Fruit fly (Drosophila melanogaster): ENCODE results near the gene Cpsf6.
A peak's percentile ranks its signal among the peaks of the same experiment; 100 is the strongest.

The Cpsf6 gene

DNA sequence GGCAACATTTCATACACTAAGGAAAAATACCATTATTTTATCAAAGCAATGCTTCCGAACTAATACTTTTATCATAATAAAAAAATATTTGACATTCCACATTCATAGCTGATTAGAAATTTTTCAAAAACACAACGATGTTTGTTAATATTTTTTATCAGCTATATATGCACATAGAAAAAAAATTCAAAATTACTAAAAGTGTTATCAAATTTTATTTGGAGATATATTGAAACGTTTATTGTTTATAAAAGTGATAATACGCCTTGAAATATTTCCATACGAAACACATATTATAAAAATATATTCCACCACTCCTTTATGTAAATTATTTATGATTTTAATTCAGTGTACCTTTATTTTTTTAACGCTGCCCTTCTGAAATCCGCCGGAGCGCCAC lies 29.5 kb downstream of the Cpsf6 start:
- no peak for TF ChIP-seq CG10669 (GFP tag; optimal IDR thresholded peaks at IDR 0.05)
- no peak for TF ChIP-seq CG16779 (tag; optimal IDR thresholded peaks at IDR 0.05)
- no peak for TF ChIP-seq dac (GFP tag; optimal IDR thresholded peaks at IDR 0.05)
- no peak for TF ChIP-seq Gug (GFP tag; IDR thresholded peaks at IDR 0.05)
- TF ChIP-seq OdsH (GFP tag; optimal IDR thresholded peaks at IDR 0.05), result no peak
- TF ChIP-seq lz (GFP tag; optimal IDR thresholded peaks at IDR 0.05), result no peak
- no peak for TF ChIP-seq Ets96B (tag; optimal IDR thresholded peaks at IDR 0.05)
- no peak for TF ChIP-seq Ets21C (GFP tag; optimal IDR thresholded peaks at IDR 0.05)
- no peak for TF ChIP-seq CG3919 (GFP tag; optimal IDR thresholded peaks at IDR 0.05)
- TF ChIP-seq Sox102F (GFP tag; optimal IDR thresholded peaks at IDR 0.05), result no peak
- TF ChIP-seq CG8632 (GFP tag; optimal IDR thresholded peaks at IDR 0.05), result no peak
- TF ChIP-seq achi (GFP tag; optimal IDR thresholded peaks at IDR 0.05), result no peak
- TF ChIP-seq salr (GFP tag; optimal IDR thresholded peaks at IDR 0.05), result no peak
- TF ChIP-seq Hr39 (GFP tag; optimal IDR thresholded peaks at IDR 0.05), result no peak

DNA sequence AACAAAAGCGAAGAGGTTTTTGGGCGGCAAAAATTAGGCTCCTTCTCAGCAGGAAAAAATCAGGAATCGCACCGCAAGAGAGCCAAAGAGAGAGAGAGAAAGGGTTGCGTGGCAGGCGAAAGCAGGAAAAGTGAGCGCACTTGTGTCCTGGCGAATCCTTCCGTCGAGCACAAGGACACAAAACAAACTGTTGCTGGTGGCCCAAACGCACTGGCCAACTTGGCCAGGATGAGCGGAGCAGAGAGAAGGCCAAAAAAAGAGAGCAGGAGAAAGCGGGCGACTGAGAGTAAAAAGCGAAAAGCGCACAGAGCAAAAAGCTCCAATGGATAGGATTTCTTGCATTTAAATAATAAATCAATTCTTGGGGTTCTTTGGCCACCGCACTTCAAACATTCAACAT lies 30.0 kb downstream of the Cpsf6 start:
- no peak for TF ChIP-seq pdm3 (GFP tag; optimal IDR thresholded peaks at IDR 0.05)
- TF ChIP-seq CG6808 (GFP tag; optimal IDR thresholded peaks at IDR 0.05), result no peak
- no peak for TF ChIP-seq salr (GFP tag; optimal IDR thresholded peaks at IDR 0.05)
- TF ChIP-seq CG6163 (GFP tag; IDR thresholded peaks at IDR 0.05), result no peak
- no peak for TF ChIP-seq CG1621 (tag; optimal IDR thresholded peaks at IDR 0.05)
- no peak for TF ChIP-seq net (GFP tag; optimal IDR thresholded peaks at IDR 0.05)
- no peak for TF ChIP-seq CG8632 (GFP tag; optimal IDR thresholded peaks at IDR 0.05)
- no peak for TF ChIP-seq fd85E (GFP tag; optimal IDR thresholded peaks at IDR 0.05)
- no peak for TF ChIP-seq esn (GFP tag; optimal IDR thresholded peaks at IDR 0.05)
- no peak for TF ChIP-seq Ets96B (tag; optimal IDR thresholded peaks at IDR 0.05)

DNA sequence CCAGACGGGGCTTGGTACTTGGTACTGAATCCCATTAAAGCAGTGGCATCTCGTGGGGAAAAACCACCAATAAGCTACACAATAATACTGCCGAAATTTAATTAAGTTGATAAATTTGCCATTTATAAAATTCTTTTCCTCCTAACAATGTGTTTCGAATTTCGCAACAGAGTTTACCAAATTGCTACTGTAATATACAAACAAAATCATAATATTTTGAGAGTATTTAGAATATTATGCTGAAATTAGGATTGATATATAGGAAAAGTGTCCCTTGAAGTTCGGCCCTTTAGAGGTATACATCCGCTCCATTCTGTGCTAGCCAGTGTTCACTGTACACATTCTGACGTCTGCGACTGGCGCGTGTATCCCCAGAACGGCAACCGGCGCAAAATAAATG lies 30.7 kb downstream of the Cpsf6 start:
- no peak for TF ChIP-seq CG6163 (GFP tag; IDR thresholded peaks at IDR 0.05)
- peak in 1 of 2 experiments; percentile 10 for TF ChIP-seq salr (GFP tag; optimal IDR thresholded peaks at IDR 0.05)
- TF ChIP-seq dsx (GFP tag; optimal IDR thresholded peaks at IDR 0.05; ENCODE audit: poor library complexity, severe bottlenecking), result no peak
- TF ChIP-seq CG7368 (GFP tag; optimal IDR thresholded peaks at IDR 0.05), result no peak
- TF ChIP-seq Met (GFP tag; optimal IDR thresholded peaks at IDR 0.05), result peak; percentile 42
- no peak for TF ChIP-seq CG9139 (GFP tag; optimal IDR thresholded peaks at IDR 0.05)
- TF ChIP-seq CG8632 (GFP tag; optimal IDR thresholded peaks at IDR 0.05), result no peak
- no peak for TF ChIP-seq fkh (GFP tag; optimal IDR thresholded peaks at IDR 0.05)
- peak; percentile 45 for TF ChIP-seq CG31627 (GFP tag; optimal IDR thresholded peaks at IDR 0.05)
- peak; percentile 9 for TF ChIP-seq Ets21C (GFP tag; optimal IDR thresholded peaks at IDR 0.05)
- peak; percentile 24 for TF ChIP-seq Sox15 (GFP tag; optimal IDR thresholded peaks at IDR 0.05)
- no peak for TF ChIP-seq Hr38 (GFP tag; optimal IDR thresholded peaks at IDR 0.05)
- TF ChIP-seq CG34406 (GFP tag; optimal IDR thresholded peaks at IDR 0.05), result peak; percentile 10
- TF ChIP-seq topi (GFP tag; optimal IDR thresholded peaks at IDR 0.05), result peak; percentile 48
- peak; percentile 40 for TF ChIP-seq OdsH (GFP tag; optimal IDR thresholded peaks at IDR 0.05)
- TF ChIP-seq cyc (GFP tag; optimal IDR thresholded peaks at IDR 0.05), result peak; percentile 34
- TF ChIP-seq CG6854 (GFP tag; optimal IDR thresholded peaks at IDR 0.05), result no peak
- TF ChIP-seq CG15336 (GFP tag; IDR thresholded peaks at IDR 0.05), result peak; percentile 37; the same call in 1 of the 2 replicates
- TF ChIP-seq CG4318 (GFP tag; optimal IDR thresholded peaks at IDR 0.05), result no peak
- TF ChIP-seq CG11294 (GFP tag; IDR thresholded peaks at IDR 0.05), result no peak; the same call in 1 of the 2 replicates
- TF ChIP-seq CG16779 (tag; optimal IDR thresholded peaks at IDR 0.05), result no peak
- no peak for TF ChIP-seq CG8319 (GFP tag; optimal IDR thresholded peaks at IDR 0.05)
- TF ChIP-seq CG11902 (GFP tag; optimal IDR thresholded peaks at IDR 0.05), result peak; percentile 11
- no peak for TF ChIP-seq dac (GFP tag; optimal IDR thresholded peaks at IDR 0.05)
- TF ChIP-seq eg (GFP tag; IDR thresholded peaks at IDR 0.05), result 0 out of 3 replicates have a peak, but pooled peaks have one; percentile 25
- TF ChIP-seq Lpt (GFP tag; optimal IDR thresholded peaks at IDR 0.05), result no peak
- TF ChIP-seq Smox (GFP tag; optimal IDR thresholded peaks at IDR 0.05), result peak; percentile 21
- TF ChIP-seq Hr39 (GFP tag; optimal IDR thresholded peaks at IDR 0.05), result peak; percentile 43
- TF ChIP-seq Sox102F (GFP tag; optimal IDR thresholded peaks at IDR 0.05), result peak; percentile 14
- TF ChIP-seq Blimp-1 (GFP tag; optimal IDR thresholded peaks at IDR 0.05), result no peak
- no peak for TF ChIP-seq Eip78C (GFP tag)
- TF ChIP-seq CG6276 (GFP tag; optimal IDR thresholded peaks at IDR 0.05), result no peak
- peak; percentile 41 for TF ChIP-seq CG10669 (GFP tag; optimal IDR thresholded peaks at IDR 0.05)
- no peak for TF ChIP-seq Eip93F (GFP tag; optimal IDR thresholded peaks at IDR 0.05)
- TF ChIP-seq CG11762 (GFP tag; optimal IDR thresholded peaks at IDR 0.05; ENCODE audit: insufficient read depth), result no peak
- peak; percentile 23 for TF ChIP-seq Hr4 (GFP tag; optimal IDR thresholded peaks at IDR 0.05)
- TF ChIP-seq Sox14 (GFP tag; optimal IDR thresholded peaks at IDR 0.05), result peak; percentile 36
